Worm (Caenorhabditis elegans) whole organism, mixed stage, embryonic: ENCODE data around the gene ZK822.10.

ENCODE experiments used
- M03D4.4 ChIP-seq: sonication (generic microtip); optimal IDR thresholded peaks from 2 replicates; lab custom pipeline; 2017; ENCODE audit warnings: mild to moderate bottlenecking, missing genetic modification characterization, missing compliant biosample characterization
- cnd-1 ChIP-seq: fragments of 200-800 bp; sonication (Bioruptor generic); optimal IDR thresholded peaks from 2 replicates; lab custom pipeline; 2018; ENCODE audit warnings: mild to moderate bottlenecking, missing genetic modification characterization, missing compliant biosample characterization
- mep-1 ChIP-seq: fragments of 150-350 bp; optimal IDR thresholded peaks from 2 replicates; lab custom pipeline; 2017; ENCODE audit warnings: missing biosample characterization, missing genetic modification reagents, missing genetic modification characterization, inconsistent platforms
- nhr-12 ChIP-seq: fragments of 150-350 bp; optimal IDR thresholded peaks from 2 replicates; lab custom pipeline; 2014; ENCODE audit warnings: missing biosample characterization, missing genetic modification characterization
- nhr-76 ChIP-seq: sonication (generic microtip); optimal IDR thresholded peaks from 2 replicates; lab custom pipeline; 2017; ENCODE audit warnings: missing biosample characterization, missing genetic modification characterization
- pha-4 ChIP-seq: fragments of 150-350 bp; optimal IDR thresholded peaks from 2 replicates; lab custom pipeline; 2018; ENCODE audit warnings: missing biosample characterization, missing genetic modification reagents, missing genetic modification characterization
- unc-39 ChIP-seq: fragments of 150-350 bp; optimal IDR thresholded peaks from 2 replicates; lab custom pipeline; 2014; ENCODE audit warnings: missing biosample characterization, missing genetic modification characterization
- unc-62 ChIP-seq: fragments of 150-350 bp; optimal IDR thresholded peaks from 2 replicates; lab custom pipeline; 2014; ENCODE audit warnings: missing biosample characterization, missing genetic modification reagents, missing genetic modification characterization
- ztf-11 ChIP-seq: fragments of 150-350 bp; optimal IDR thresholded peaks from 2 replicates; lab custom pipeline; 2014; ENCODE audit warnings: missing biosample characterization, missing genetic modification characterization

- TF ChIP-seq M03D4.4 (tag; lab: Kevin White, UChicago) (no peak), cnd-1 (tag; lab: Kevin White, UChicago) (no peak), pha-4 (tag; lab: Kevin White, UChicago) (no peak), mep-1 (tag; lab: Kevin White, UChicago) (no peak), unc-39 (no peak), ztf-11 (tag; lab: Kevin White, UChicago) (no peak), nhr-12 (tag; lab: Kevin White, UChicago) (no peak), unc-62 (no peak), nhr-76 (no peak)
Observed at ce11 chrIV:11901215-11901614, 15.7 kb upstream of the ZK822.10 start.
